Fruit fly (Drosophila melanogaster): Measurements from ENCODE around the gene Golgin104.

DNA sequence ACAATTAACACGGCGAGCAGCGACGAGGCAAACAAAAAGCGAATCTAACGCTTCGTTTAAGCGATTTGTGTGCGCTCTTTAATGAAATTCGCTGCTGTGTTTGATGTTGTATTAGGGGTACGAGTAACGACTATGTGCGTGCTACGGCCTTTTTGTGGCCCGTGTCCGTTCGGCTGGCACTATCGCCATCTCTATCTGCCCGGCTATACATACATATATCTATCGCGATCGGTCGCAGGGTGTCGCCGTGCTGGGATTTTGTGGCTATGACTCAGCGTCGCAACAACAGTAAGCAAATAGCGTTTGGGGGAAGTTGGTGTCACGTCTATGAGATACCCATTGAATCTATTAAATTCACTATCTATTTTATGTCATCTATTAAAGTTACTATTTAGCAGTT, 41.9 kb upstream of the Golgin104 start:
- no peak for TF ChIP-seq psq (optimal IDR thresholded peaks at IDR 0.05)
- TF ChIP-seq h (optimal IDR thresholded peaks at IDR 0.05), result no peak

Data from Kc167 (cell line).